Worm (Caenorhabditis elegans): ENCODE measurements around the gene M117.1.

DNA sequence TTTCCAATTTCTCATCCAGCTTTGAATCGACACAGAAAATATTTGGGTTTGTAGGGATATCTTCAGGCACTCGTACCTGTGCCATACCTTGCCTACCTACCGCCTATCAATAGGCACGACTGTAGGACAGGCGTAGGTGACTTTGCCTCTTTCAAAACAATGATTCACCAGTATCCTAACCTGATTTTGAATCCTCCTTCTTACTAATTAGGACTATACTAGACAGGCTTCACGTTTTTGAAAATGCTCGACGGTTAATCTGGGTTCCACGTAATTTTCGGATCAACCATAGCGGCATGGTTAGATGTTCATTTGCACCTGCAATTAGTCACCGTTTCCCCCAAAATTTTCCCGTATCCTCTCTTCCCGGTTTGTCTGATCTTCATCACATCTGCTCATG lies 54.4 kb downstream of the M117.1 start:
- no peak for TF ChIP-seq unc-120 (tag; optimal IDR thresholded peaks at IDR 0.05; ENCODE audit: poor library complexity, severe bottlenecking)
- no peak for TF ChIP-seq nhr-237 (tag; optimal IDR thresholded peaks at IDR 0.05)
- no peak for TF ChIP-seq M03D4.4 (tag; optimal IDR thresholded peaks at IDR 0.05)
- no peak for TF ChIP-seq pha-4 (tag; optimal IDR thresholded peaks at IDR 0.05)
- TF ChIP-seq unc-62 (GFP tag; optimal IDR thresholded peaks at IDR 0.05): no peak
- no peak for TF ChIP-seq ces-1 (GFP tag; optimal IDR thresholded peaks at IDR 0.05)
- TF ChIP-seq sptf-1 (tag; optimal IDR thresholded peaks at IDR 0.05): no peak
